Worm (Caenorhabditis elegans): ENCODE data around the gene lgc-46.

- TF ChIP-seq nhr-76 (tag; optimal IDR thresholded peaks at IDR 0.05): no peak
- TF ChIP-seq mep-1 (tag; optimal IDR thresholded peaks at IDR 0.05): no peak
- no peak for TF ChIP-seq unc-62 (GFP tag; optimal IDR thresholded peaks at IDR 0.05)
- no peak for TF ChIP-seq nhr-237 (tag; optimal IDR thresholded peaks at IDR 0.05)
- no peak for TF ChIP-seq mab-5 (tag; optimal IDR thresholded peaks at IDR 0.05)
- TF ChIP-seq lsy-2 (tag; optimal IDR thresholded peaks at IDR 0.05): no peak
- no peak for TF ChIP-seq mls-2 (tag; optimal IDR thresholded peaks at IDR 0.05)
Measured at ce11 chrIII:1147863-1148262, 12.0 kb upstream of the lgc-46 start.
